Fruit fly (Drosophila melanogaster): ENCODE measurements around the gene CG17776.

Gene CG17776

DNA sequence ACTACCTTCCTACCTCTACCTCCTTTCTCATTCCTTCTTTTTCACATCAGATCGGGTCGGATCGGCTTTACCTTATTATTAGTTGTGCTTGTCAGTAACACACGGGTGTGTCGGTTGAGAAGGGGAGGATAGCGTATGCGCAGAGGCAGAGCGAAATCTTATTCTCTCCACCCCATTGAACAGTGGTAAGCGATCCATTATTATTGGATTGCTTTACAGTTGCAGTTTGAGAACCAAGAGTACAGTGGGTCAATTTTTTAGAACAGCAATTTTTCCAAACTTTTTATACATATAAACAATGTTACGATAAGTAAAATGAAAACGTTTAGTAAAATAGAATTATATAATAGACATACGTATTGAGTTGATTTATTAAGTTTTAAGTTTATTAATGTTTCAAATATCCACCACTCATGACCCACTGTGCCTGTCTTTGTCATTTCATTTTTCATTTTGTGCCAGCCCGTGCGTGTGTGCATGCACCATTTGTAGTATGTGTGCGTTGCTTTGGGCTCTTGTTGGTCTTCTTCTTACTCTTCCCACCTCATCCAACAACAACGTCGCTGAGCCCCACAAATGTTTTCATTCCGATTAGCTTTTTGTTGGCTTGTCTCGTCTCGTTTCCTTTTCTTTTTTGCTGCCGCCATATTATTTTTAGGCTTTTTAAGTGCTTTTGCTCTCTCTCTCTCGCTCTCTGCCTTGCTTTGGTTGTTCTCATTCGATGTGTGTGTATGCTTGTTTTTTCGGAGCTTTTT, 46.8 kb upstream of the CG17776 start (continued):
- peak; percentile 97 for TF ChIP-seq corto (GFP tag; optimal IDR thresholded peaks at IDR 0.05)
- TF ChIP-seq CkIIα-i1 (GFP tag; IDR thresholded peaks at IDR 0.05) = peak; percentile 89
- TF ChIP-seq CG3838 (GFP tag; optimal IDR thresholded peaks at IDR 0.05) = peak; percentile 94
- peak in 1 of 3 experiments; percentile 99 for TF ChIP-seq lola (GFP tag; optimal IDR thresholded peaks at IDR 0.05)
- TF ChIP-seq gce (GFP tag; IDR thresholded peaks at IDR 0.05) = peak; percentile 97
- no peak for TF ChIP-seq CG1832 (GFP tag; optimal IDR thresholded peaks at IDR 0.05)
- TF ChIP-seq Mes4 (GFP tag; optimal IDR thresholded peaks at IDR 0.05) = peak; percentile 87
- peak; percentile 89 for TF ChIP-seq pnt (GFP tag; optimal IDR thresholded peaks at IDR 0.05)
- TF ChIP-seq CG17612 (GFP tag; IDR thresholded peaks at IDR 0.05) = peak; percentile 97
- peak; percentile 79 for TF ChIP-seq z (GFP tag; IDR thresholded peaks at IDR 0.05)
- peak; percentile 76 for TF ChIP-seq abd-A (tag; optimal IDR thresholded peaks at IDR 0.05)
- TF ChIP-seq hb (GFP tag; IDR thresholded peaks at IDR 0.05; ENCODE audit: partially characterized antibody) = peak; percentile 79
- peak; percentile 85 for TF ChIP-seq CG2116 (GFP tag; optimal IDR thresholded peaks at IDR 0.05)
- peak; percentile 95 for TF ChIP-seq dati (GFP tag; IDR thresholded peaks at IDR 0.05)
- peak; percentile 97 for TF ChIP-seq trem (tag; optimal IDR thresholded peaks at IDR 0.05)
- peak; percentile 78 for TF ChIP-seq CG8944 (GFP tag; optimal IDR thresholded peaks at IDR 0.05)
- peak; percentile 97 for TF ChIP-seq GATAe (GFP tag; conservative IDR thresholded peaks at IDR 0.05)
- TF ChIP-seq CG2120 (GFP tag; optimal IDR thresholded peaks at IDR 0.05) = peak; percentile 98
- peak; percentile 100 for TF ChIP-seq dmrt11E (tag; optimal IDR thresholded peaks at IDR 0.05)
- no peak for TF ChIP-seq Dfd (GFP tag; optimal IDR thresholded peaks at IDR 0.05)
- peak; percentile 99 for TF ChIP-seq CG15269 (tag; optimal IDR thresholded peaks at IDR 0.05)
- TF ChIP-seq lab (GFP tag; optimal IDR thresholded peaks at IDR 0.05) = peak; percentile 99
- TF ChIP-seq gfzf (GFP tag; optimal IDR thresholded peaks at IDR 0.05) = no peak
- peak; percentile 98 for TF ChIP-seq ap (GFP tag; IDR thresholded peaks at IDR 0.05)
- peak; percentile 99 for TF ChIP-seq Taf1 (GFP tag; IDR thresholded peaks at IDR 0.05)
- peak; percentile 97 for TF ChIP-seq fd64A (GFP tag; optimal IDR thresholded peaks at IDR 0.05)
- TF ChIP-seq CG13424 (tag; optimal IDR thresholded peaks at IDR 0.05) = peak; percentile 100
- peak; percentile 96 for TF ChIP-seq bowl (GFP tag; IDR thresholded peaks at IDR 0.05)
- peak; percentile 91 for TF ChIP-seq Hmx (GFP tag; optimal IDR thresholded peaks at IDR 0.05)
- peak; percentile 98 for TF ChIP-seq MTF-1 (GFP tag; optimal IDR thresholded peaks at IDR 0.05; ENCODE audit: borderline replicate concordance)
- TF ChIP-seq Xrp1 (GFP tag; IDR thresholded peaks at IDR 0.05) = peak; percentile 99
- peak; percentile 99 for TF ChIP-seq tio (GFP tag; optimal IDR thresholded peaks at IDR 0.05)
- peak; percentile 97 for TF ChIP-seq CG30403 (GFP tag; optimal IDR thresholded peaks at IDR 0.05)
- peak; percentile 98 for TF ChIP-seq gsb (GFP tag; IDR thresholded peaks at IDR 0.05)
- peak in 1 of 2 experiments; percentile 97 for TF ChIP-seq Eip74EF (GFP tag; optimal IDR thresholded peaks at IDR 0.05)
- TF ChIP-seq Fer1 (GFP tag; optimal IDR thresholded peaks at IDR 0.05) = peak; percentile 100
- peak; percentile 98 for TF ChIP-seq CG4820 (GFP tag; optimal IDR thresholded peaks at IDR 0.05)
- TF ChIP-seq croc (GFP tag; conservative IDR thresholded peaks at IDR 0.05) = peak; percentile 99
- TF ChIP-seq Mrtf (GFP tag; IDR thresholded peaks at IDR 0.05) = peak; percentile 98
- TF ChIP-seq CG14710 (tag; optimal IDR thresholded peaks at IDR 0.05) = peak; percentile 98
- peak; percentile 99 for TF ChIP-seq CG3847 (GFP tag; IDR thresholded peaks at IDR 0.05)

DNA sequence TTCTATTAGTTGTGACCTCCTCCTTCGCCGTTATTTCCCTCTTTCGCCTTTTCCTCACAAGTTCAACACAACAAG, 46.3 kb upstream of the CG17776 start, which contains the start of gene ph-p:
Gene ph-p (minus strand): TSS at position 30 of the 75 bp plus-strand sequence.
- TF ChIP-seq hb (GFP tag; IDR thresholded peaks at IDR 0.05; ENCODE audit: partially characterized antibody) (no peak), Rfx (GFP tag; IDR thresholded peaks at IDR 0.05) (no peak), Neu2 (GFP tag; optimal IDR thresholded peaks at IDR 0.05; ENCODE audit: borderline replicate concordance) (no peak), chinmo (GFP tag; IDR thresholded peaks at IDR 0.05; ENCODE audit: partially characterized antibody) (0 out of 4 replicates have a peak, but pooled peaks have one; percentile 48), Kr (GFP tag; optimal IDR thresholded peaks at IDR 0.05) (no peak), croc (GFP tag; conservative IDR thresholded peaks at IDR 0.05) (no peak), CG1529 (GFP tag; optimal IDR thresholded peaks at IDR 0.05) (no peak)
